Worm (Caenorhabditis elegans) whole organism, L4 larva: ENCODE measurements around the gene str-114.

ENCODE experiments used
- D1046.2 ChIP-seq: fragments of 200-800 bp; sonication (Bioruptor generic); IDR thresholded peaks from 2 replicates; pipeline ENCODE4 v1.3.6; 2022; ENCODE audit warnings: missing genetic modification characterization, missing compliant biosample characterization
- R02D3.7 ChIP-seq: fragments of 150-350 bp; sonication (generic microtip); optimal IDR thresholded peaks from 3 replicates; lab custom pipeline; 2014; ENCODE audit warnings: missing biosample characterization, missing genetic modification characterization
- T20F7.1 ChIP-seq: fragments of 200-800 bp; sonication (Bioruptor generic); optimal IDR thresholded peaks from 2 replicates; lab custom pipeline; 2018; ENCODE audit warnings: mild to moderate bottlenecking, missing genetic modification characterization, missing compliant biosample characterization
- Y48G9A.11 ChIP-seq: fragments of 200-800 bp; sonication (Bioruptor generic); IDR thresholded peaks from 2 replicates; pipeline ENCODE4 v1.3.6; 2022; ENCODE audit warnings: missing genetic modification reagents, missing genetic modification characterization, missing compliant biosample characterization
- aha-1 ChIP-seq: fragments of 150-350 bp; peaks from one replicate; lab custom pipeline; 2014; ENCODE audit warnings: missing biosample characterization, missing genetic modification characterization
- arid-1 ChIP-seq: fragments of 200-800 bp; sonication (Bioruptor generic); conservative IDR thresholded peaks from 2 replicates; pipeline ENCODE4 v1.3.6; 2022; ENCODE audit warnings: missing genetic modification reagents, missing genetic modification characterization, missing compliant biosample characterization
- attf-4 ChIP-seq: sonication (generic microtip); optimal IDR thresholded peaks from 3 replicates; lab custom pipeline; 2017; ENCODE audit warnings: missing biosample characterization, missing genetic modification characterization
- ceh-82 ChIP-seq: sonication (generic microtip); optimal IDR thresholded peaks from 2 replicates; lab custom pipeline; 2017; ENCODE audit warnings: missing biosample characterization, missing genetic modification characterization
- daf-19 ChIP-seq: fragments of 200-800 bp; sonication (Bioruptor generic); conservative IDR thresholded peaks from 2 replicates; pipeline ENCODE4 v1.3.6; 2022; ENCODE audit warnings: missing genetic modification characterization, missing compliant biosample characterization
- dmd-6 ChIP-seq: fragments of 200-800 bp; sonication (Bioruptor generic); IDR thresholded peaks from 2 replicates; pipeline ENCODE4 v1.3.6; 2022; ENCODE audit warnings: missing genetic modification reagents, missing genetic modification characterization, missing compliant biosample characterization
- duxl-1 ChIP-seq: sonication (generic microtip); optimal IDR thresholded peaks from 2 replicates; lab custom pipeline; 2016; ENCODE audit warnings: mild to moderate bottlenecking, missing genetic modification characterization, moderate library complexity, missing compliant biosample characterization; ENCODE audit not compliant: poor library complexity
- fos-1 ChIP-seq: fragments of 150-350 bp; optimal IDR thresholded peaks from 2 replicates; lab custom pipeline; 2014; ENCODE audit warnings: missing biosample characterization, missing genetic modification characterization
- hif-1 ChIP-seq, 2 experiments: sonication (generic microtip); optimal IDR thresholded peaks; 2 replicates each; lab custom pipeline; 2016 to 2017; ENCODE audit warnings: missing compliant biosample characterization in 2 of 2, missing genetic modification characterization in 2 of 2, missing genetic modification reagents in 2 of 2, missing genotype in 2 of 2, mild to moderate bottlenecking in 1 of 2
- hlh-30 ChIP-seq: sonication (generic microtip); optimal IDR thresholded peaks from 2 replicates; lab custom pipeline; 2017; ENCODE audit warnings: antibody characterized with exemption, mild to moderate bottlenecking, missing genetic modification characterization, missing compliant biosample characterization; ENCODE audit not compliant: insufficient read depth
- hmg-1.1 ChIP-seq: fragments of 200-800 bp; sonication (Bioruptor generic); IDR thresholded peaks from 2 replicates; pipeline ENCODE4 v1.3.6; 2022; ENCODE audit warnings: missing genetic modification reagents, missing genetic modification characterization, missing compliant biosample characterization
- lin-39 ChIP-seq: fragments of 150-350 bp; optimal IDR thresholded peaks from 2 replicates; lab custom pipeline; 2014; ENCODE audit warnings: missing biosample characterization, missing genetic modification reagents, missing genetic modification characterization
- madf-9 ChIP-seq: fragments of 200-800 bp; sonication (Bioruptor generic); conservative IDR thresholded peaks from 2 replicates; pipeline ENCODE4 v1.3.6; 2022; ENCODE audit warnings: missing genetic modification reagents, missing genetic modification characterization, missing compliant biosample characterization
- mdl-1 ChIP-seq, 2 experiments: fragments of 150-350 bp in 1 of 2; sonication (generic microtip) in 1 of 2; optimal IDR thresholded peaks; 2 replicates each; lab custom pipeline; 2014 to 2017; ENCODE audit warnings: missing biosample characterization in 2 of 2, missing genetic modification characterization in 2 of 2
- mxl-3 ChIP-seq: fragments of 200-800 bp; sonication (Bioruptor generic); optimal IDR thresholded peaks from 2 replicates; lab custom pipeline; 2018; ENCODE audit warnings: mild to moderate bottlenecking, missing genetic modification characterization, missing compliant biosample characterization
- nhr-25 ChIP-seq: sonication (generic microtip); optimal IDR thresholded peaks from 2 replicates; lab custom pipeline; 2017; ENCODE audit warnings: missing genetic modification characterization, mild to moderate bottlenecking, missing compliant biosample characterization, antibody characterized with exemption, moderate library complexity, borderline replicate concordance; ENCODE audit not compliant: insufficient read depth
- nhr-28 ChIP-seq: fragments of 150-350 bp; optimal IDR thresholded peaks from 2 replicates; lab custom pipeline; 2014; ENCODE audit warnings: missing biosample characterization, missing genetic modification characterization
- nhr-6 ChIP-seq: fragments of 150-350 bp; optimal IDR thresholded peaks from 2 replicates; lab custom pipeline; 2014; ENCODE audit warnings: missing biosample characterization, missing genetic modification characterization
- rbr-2 ChIP-seq: sonication (generic microtip); optimal IDR thresholded peaks from 2 replicates; lab custom pipeline; 2016; ENCODE audit warnings: missing genotype, missing genetic modification characterization, missing compliant biosample characterization
- saeg-2 ChIP-seq: fragments of 200-800 bp; sonication (Bioruptor generic); IDR thresholded peaks from 2 replicates; pipeline ENCODE4 v1.3.6; 2022; ENCODE audit warnings: missing genetic modification reagents, missing genetic modification characterization, missing compliant biosample characterization
- set-16 ChIP-seq: fragments of 200-800 bp; sonication (Bioruptor generic); IDR thresholded peaks from 2 replicates; pipeline ENCODE4 v1.3.6; 2022; ENCODE audit warnings: missing genetic modification reagents, missing genetic modification characterization, missing compliant biosample characterization
- unc-62 ChIP-seq, 3 experiments: fragments of 150-350 bp in 1 of 3; sonication (generic microtip); optimal IDR thresholded peaks in 2 of 3; peaks in 1 of 3; 1 replicate in 1 of 3; 2 replicates in 2 of 3; lab custom pipeline; 2014 to 2017; ENCODE audit warnings: missing biosample characterization in 3 of 3, missing genetic modification characterization in 3 of 3, missing genetic modification reagents in 3 of 3, missing genotype in 1 of 3
- vab-7 ChIP-seq: fragments of 200-800 bp; sonication (Bioruptor generic); IDR thresholded peaks from 2 replicates; pipeline ENCODE4 v1.3.6; 2022; ENCODE audit warnings: missing genetic modification reagents, missing genetic modification characterization, missing compliant biosample characterization
- zag-1 ChIP-seq: fragments of 150-350 bp; optimal IDR thresholded peaks from 2 replicates; lab custom pipeline; 2014; ENCODE audit warnings: missing biosample characterization, missing genetic modification characterization

Gene str-114

ce11 chrV:3649473-3649872 is at the start of gene str-114:
Gene str-114, plus strand, starts transcription at chrV:3649773.
- no peak for TF ChIP-seq madf-9 (GFP tag; lab: Robert Waterston, UW)
- TF ChIP-seq fos-1 (tag; lab: Kevin White, UChicago) = no peak
- no peak for TF ChIP-seq ceh-82 (tag; lab: Kevin White, UChicago)
- TF ChIP-seq aha-1 = peak; percentile 81
- no peak for TF ChIP-seq R02D3.7 (tag; lab: Kevin White, UChicago)

DNA sequence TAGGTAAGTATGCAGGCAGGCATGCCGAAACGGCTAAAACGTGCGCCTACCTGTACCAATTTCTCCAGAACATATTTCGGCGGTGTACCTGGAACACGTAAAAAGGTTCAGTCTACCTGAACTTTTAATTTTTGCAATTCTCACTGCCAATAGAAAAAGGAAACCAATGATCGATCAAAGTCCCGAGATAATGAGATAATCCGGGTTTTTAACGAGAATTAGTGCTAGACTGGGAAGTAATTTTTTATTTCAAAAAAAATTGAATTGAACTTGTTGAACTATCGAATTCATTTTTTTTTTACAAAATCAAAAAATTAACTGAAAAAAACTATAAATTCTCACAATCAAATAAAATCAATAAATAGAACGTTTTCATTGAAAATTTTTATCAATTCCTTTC is 49.0 kb upstream of the str-114 start, which contains the start of gene T22F3.7:
TSS of gene T22F3.7 (minus strand) at position 101 of the 400 bp plus-strand sequence.
- TF ChIP-seq arid-1 (GFP tag; lab: Robert Waterston, UW) (no peak), mdl-1 (tag; optimal IDR thresholded peaks at IDR 0.05; lab: Kevin White, UChicago) (no peak), nhr-6 (no peak)

- TF ChIP-seq Y48G9A.11 (GFP tag; lab: Robert Waterston, UW) (no peak), rbr-2 (tag; lab: Kevin White, UChicago) (no peak), zag-1 (tag; lab: Kevin White, UChicago) (no peak), attf-4 (tag; lab: Kevin White, UChicago) (no peak), saeg-2 (GFP tag; lab: Robert Waterston, UW) (no peak), nhr-6 (no peak), vab-7 (no peak)
- TF ChIP-seq, all 104 proteins: peak for 0
Observed at ce11 chrV:3605325-3605724, 44.2 kb upstream of the str-114 start, which contains the start of gene T22F3.8. Gene T22F3.8, minus strand, starts transcription at chrV:3605425.

DNA sequence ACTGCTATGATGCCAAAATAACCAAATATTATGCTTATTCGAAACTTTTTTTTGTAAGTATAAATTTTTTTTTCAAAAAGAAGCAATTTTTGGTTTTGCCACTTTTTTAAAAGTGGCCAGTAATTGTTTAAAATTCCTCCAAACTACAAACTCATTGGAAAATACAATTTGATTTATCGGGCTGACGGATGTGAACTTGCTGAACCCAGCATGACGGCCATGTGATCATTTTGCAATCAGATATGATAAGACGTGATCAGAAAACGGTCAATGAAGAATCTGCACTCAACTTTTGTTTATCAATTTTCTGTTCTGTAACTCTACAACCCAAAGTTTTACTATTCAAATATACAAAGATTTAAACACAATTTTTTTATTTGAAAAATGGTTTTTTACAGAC is 43.2 kb upstream of the str-114 start:
- TF ChIP-seq hif-1 (tag; optimal IDR thresholded peaks at IDR 0.05; lab: Kevin White, UChicago) = no peak
- no peak; the same call in 1 of the 2 replicates for TF ChIP-seq dmd-6 (GFP tag; lab: Robert Waterston, UW)
- peak; percentile 80 for TF ChIP-seq nhr-28 (tag; lab: Kevin White, UChicago)
- TF ChIP-seq hlh-30 (tag; lab: Kevin White, UChicago) = peak; percentile 7

- TF ChIP-seq mdl-1 (tag; optimal IDR thresholded peaks at IDR 0.05; lab: Kevin White, UChicago) (peak in 1 of 2 experiments; percentile 40), lin-39 (tag; lab: Kevin White, UChicago) (no peak), dmd-6 (GFP tag; lab: Robert Waterston, UW) (peak; percentile 64), nhr-28 (tag; lab: Kevin White, UChicago) (peak; percentile 93), hmg-1.1 (GFP tag; lab: Robert Waterston, UW) (no peak), hlh-30 (tag; lab: Kevin White, UChicago) (peak; percentile 35), mxl-3 (GFP tag; lab: Kevin White, UChicago) (peak; percentile 81)
Observed at ce11 chrV:3610709-3611108, 38.9 kb upstream of the str-114 start.

- no peak for TF ChIP-seq T20F7.1 (GFP tag; lab: Kevin White, UChicago)
- no peak for TF ChIP-seq duxl-1 (tag; lab: Kevin White, UChicago)
- no peak for TF ChIP-seq daf-19
Observed at ce11 chrV:3611654-3612053, 37.9 kb upstream of the str-114 start, which contains the start of gene T22F3.10. Gene T22F3.10, minus strand, starts transcription at chrV:3611754.

- no peak for TF ChIP-seq nhr-25 (tag; lab: Kevin White, UChicago)
- TF ChIP-seq unc-62 (GFP tag; optimal IDR thresholded peaks at IDR 0.05 in 1 of 2; lab: Kevin White, UChicago) = peak in 1 of 2 experiments; percentile 13
- no peak for TF ChIP-seq unc-62 (tag; optimal IDR thresholded peaks at IDR 0.05; lab: Kevin White, UChicago)
- TF ChIP-seq set-16 (GFP tag; lab: Robert Waterston, UW) = peak; percentile 61
- no peak for TF ChIP-seq D1046.2 (GFP tag; lab: Robert Waterston, UW)
Observed at ce11 chrV:3613042-3613441, 36.5 kb upstream of the str-114 start.
